Fruit fly (Drosophila melanogaster) whole organism, prepupa: Measurements from ENCODE around the gene CG6479.

Experiments used
- CG10631 ChIP-seq: fragments of 200-800 bp; sonication (Bioruptor generic); optimal IDR thresholded peaks from 2 replicates; lab custom pipeline; 2016; ENCODE audit warnings: missing biosample characterization, missing genetic modification characterization
- CG11294 ChIP-seq: fragments of 200-800 bp; sonication (Bioruptor generic); IDR thresholded peaks from 2 replicates; pipeline ENCODE4 v1.3.6; 2022; ENCODE audit warnings: missing biosample characterization, missing genetic modification characterization
- CG11902 ChIP-seq: fragments of 200-800 bp; sonication (Bioruptor generic); optimal IDR thresholded peaks from 3 replicates; lab custom pipeline; 2016; ENCODE audit warnings: missing biosample characterization, missing genetic modification characterization
- CG16779 ChIP-seq: fragments of 200-800 bp; sonication (Bioruptor generic); optimal IDR thresholded peaks from 3 replicates; lab custom pipeline; 2017; ENCODE audit warnings: missing biosample characterization, mild to moderate bottlenecking, missing genetic modification characterization
- CG6163 ChIP-seq: fragments of 200-800 bp; sonication (Bioruptor generic); IDR thresholded peaks from 3 replicates; pipeline ENCODE4 v1.3.6; 2022; ENCODE audit warnings: missing biosample characterization, missing genetic modification characterization
- CG6854 ChIP-seq: fragments of 200-800 bp; sonication (Bioruptor generic); optimal IDR thresholded peaks from 2 replicates; lab custom pipeline; 2017; ENCODE audit warnings: missing biosample characterization, mild to moderate bottlenecking, missing genetic modification characterization
- Gug ChIP-seq: fragments of 200-800 bp; sonication (Bioruptor generic); IDR thresholded peaks from 2 replicates; pipeline ENCODE4 v1.3.6; 2022; ENCODE audit warnings: missing biosample characterization, missing genetic modification characterization
- Hr39 ChIP-seq: fragments of 200-800 bp; sonication (Bioruptor generic); optimal IDR thresholded peaks from 2 replicates; lab custom pipeline; 2016; ENCODE audit warnings: missing biosample characterization, missing genetic modification characterization
- Hr4 ChIP-seq: fragments of 200-800 bp; sonication (Bioruptor generic); optimal IDR thresholded peaks from 3 replicates; lab custom pipeline; 2016; ENCODE audit warnings: missing biosample characterization, missing genetic modification characterization
- Sox14 ChIP-seq: fragments of 200-800 bp; sonication (Bioruptor generic); optimal IDR thresholded peaks from 3 replicates; lab custom pipeline; 2016; ENCODE audit warnings: missing biosample characterization, missing genetic modification characterization
- Sox15 ChIP-seq: fragments of 200-800 bp; sonication (Bioruptor generic); optimal IDR thresholded peaks from 3 replicates; lab custom pipeline; 2016; ENCODE audit warnings: missing biosample characterization, missing genetic modification characterization
- cyc ChIP-seq: fragments of 200-800 bp; sonication (Bioruptor generic); optimal IDR thresholded peaks from 3 replicates; lab custom pipeline; 2016; ENCODE audit warnings: missing biosample characterization, missing genetic modification characterization
- fkh ChIP-seq: fragments of 200-800 bp; sonication (Bioruptor generic); optimal IDR thresholded peaks from 3 replicates; lab custom pipeline; 2017; ENCODE audit warnings: missing biosample characterization, mild to moderate bottlenecking, missing genetic modification characterization, moderate library complexity

- TF ChIP-seq Hr39 (GFP tag; lab: Kevin White, UChicago) (no peak), CG11902 (no peak), CG10631 (GFP tag; lab: Kevin White, UChicago) (no peak), CG16779 (tag; lab: Kevin White, UChicago) (no peak), CG6163 (GFP tag; lab: Robert Waterston, UW) (no peak), Sox15 (GFP tag; lab: Kevin White, UChicago) (no peak), Hr4 (no peak), CG11294 (GFP tag; lab: Robert Waterston, UW) (no peak), Gug (GFP tag; lab: Robert Waterston, UW) (no peak), Sox14 (no peak), CG6854 (GFP tag; lab: Kevin White, UChicago) (no peak), cyc (GFP tag; lab: Kevin White, UChicago) (no peak), fkh (GFP tag; lab: Kevin White, UChicago) (no peak)
Observed at dm6 chr3L:17329069-17329468, 10.0 kb downstream of the CG6479 start, which contains the start of gene Or74a.
